Worm (Caenorhabditis elegans) whole organism, L2 larva: ENCODE results near the gene sri-51.

ENCODE experiments used
- F13H6.1 ChIP-seq: sonication (generic microtip); optimal IDR thresholded peaks from 2 replicates; lab custom pipeline; 2016; ENCODE audit warnings: missing genetic modification characterization, missing compliant biosample characterization
- R02D3.7 ChIP-seq: fragments of 150-350 bp; optimal IDR thresholded peaks from 2 replicates; lab custom pipeline; 2014; ENCODE audit warnings: missing biosample characterization, missing genetic modification characterization
- Y55F3AM.14 ChIP-seq: fragments of 200-800 bp; sonication (Bioruptor generic); optimal IDR thresholded peaks from 2 replicates; lab custom pipeline; 2018; ENCODE audit warnings: mild to moderate bottlenecking, missing genetic modification characterization, missing compliant biosample characterization
- ZK546.5 ChIP-seq: sonication (generic microtip); optimal IDR thresholded peaks from 2 replicates; lab custom pipeline; 2017; ENCODE audit warnings: missing biosample characterization, missing genetic modification characterization
- alr-1 ChIP-seq: fragments of 150-350 bp; optimal IDR thresholded peaks from 2 replicates; lab custom pipeline; 2014; ENCODE audit warnings: missing biosample characterization, missing genetic modification characterization
- ama-1 ChIP-seq: fragments of 150-350 bp; optimal IDR thresholded peaks from 2 replicates; lab custom pipeline; 2018; ENCODE audit warnings: inconsistent platforms
- blmp-1 ChIP-seq: sonication (generic microtip); optimal IDR thresholded peaks from 2 replicates; lab custom pipeline; 2017; ENCODE audit warnings: missing genetic modification characterization, mild to moderate bottlenecking, missing compliant biosample characterization, antibody characterized with exemption, moderate library complexity; ENCODE audit not compliant: insufficient read depth
- ceh-16 ChIP-seq: fragments of 150-350 bp; optimal IDR thresholded peaks from 2 replicates; lab custom pipeline; 2014; ENCODE audit warnings: missing biosample characterization, missing genetic modification characterization
- crh-2 ChIP-seq: sonication (generic microtip); optimal IDR thresholded peaks from 2 replicates; lab custom pipeline; 2017; ENCODE audit warnings: missing biosample characterization, missing genetic modification characterization
- dmd-4 ChIP-seq: sonication (generic microtip); optimal IDR thresholded peaks from 2 replicates; lab custom pipeline; 2017; ENCODE audit warnings: missing biosample characterization, missing genetic modification characterization
- egl-27 ChIP-seq: sonication (generic microtip); optimal IDR thresholded peaks from 3 replicates; lab custom pipeline; 2017; ENCODE audit warnings: missing biosample characterization, missing genetic modification reagents, missing genetic modification characterization
- elt-1 ChIP-seq: fragments of 150-350 bp; optimal IDR thresholded peaks from 2 replicates; lab custom pipeline; 2014; ENCODE audit warnings: missing biosample characterization, missing genetic modification characterization
- fos-1 ChIP-seq: fragments of 150-350 bp; optimal IDR thresholded peaks from 2 replicates; lab custom pipeline; 2014; ENCODE audit warnings: missing biosample characterization, missing genetic modification characterization
- gmeb-1 ChIP-seq: fragments of 150-350 bp; optimal IDR thresholded peaks from 2 replicates; lab custom pipeline; 2014; ENCODE audit warnings: missing biosample characterization, missing genetic modification characterization
- lin-11 ChIP-seq: fragments of 150-350 bp; sonication (generic microtip); optimal IDR thresholded peaks from 2 replicates; lab custom pipeline; 2014; ENCODE audit warnings: missing biosample characterization, missing genetic modification characterization, inconsistent platforms, mixed read lengths
- lin-13 ChIP-seq: fragments of 150-350 bp; optimal IDR thresholded peaks from 2 replicates; lab custom pipeline; 2014; ENCODE audit warnings: missing biosample characterization, missing genetic modification reagents, missing genetic modification characterization
- lin-39 ChIP-seq: fragments of 150-350 bp; optimal IDR thresholded peaks from 2 replicates; lab custom pipeline; 2014; ENCODE audit warnings: missing biosample characterization, missing genetic modification reagents, missing genetic modification characterization
- lsy-2 ChIP-seq, 2 experiments: fragments of 150-350 bp in 1 of 2; sonication (generic microtip) in 1 of 2; optimal IDR thresholded peaks; 2 replicates each; lab custom pipeline; 2014 to 2017; ENCODE audit warnings: missing biosample characterization in 2 of 2, missing genetic modification characterization in 2 of 2
- mab-5 ChIP-seq: fragments of 150-350 bp; optimal IDR thresholded peaks from 2 replicates; lab custom pipeline; 2014; ENCODE audit warnings: missing biosample characterization, missing genetic modification characterization
- nhr-10 ChIP-seq: sonication (generic microtip); optimal IDR thresholded peaks from 2 replicates; lab custom pipeline; 2017; ENCODE audit warnings: missing biosample characterization, missing genetic modification characterization
- nhr-11 ChIP-seq: fragments of 150-350 bp; optimal IDR thresholded peaks from 2 replicates; lab custom pipeline; 2014; ENCODE audit warnings: missing biosample characterization, missing genetic modification characterization
- nhr-12 ChIP-seq: fragments of 150-350 bp; optimal IDR thresholded peaks from 2 replicates; lab custom pipeline; 2014; ENCODE audit warnings: missing biosample characterization, missing genetic modification characterization
- nhr-23 ChIP-seq: fragments of 150-350 bp; optimal IDR thresholded peaks from 2 replicates; lab custom pipeline; 2014; ENCODE audit warnings: missing biosample characterization, missing genetic modification reagents, missing genetic modification characterization
- nhr-237 ChIP-seq: fragments of 150-350 bp; optimal IDR thresholded peaks from 2 replicates; lab custom pipeline; 2014; ENCODE audit warnings: missing biosample characterization, missing genetic modification characterization
- sem-4 ChIP-seq: fragments of 150-350 bp; optimal IDR thresholded peaks from 2 replicates; lab custom pipeline; 2014; ENCODE audit warnings: missing biosample characterization, missing genetic modification reagents, missing genetic modification characterization
- skn-1 ChIP-seq: sonication (generic microtip); optimal IDR thresholded peaks from 2 replicates; lab custom pipeline; 2017; ENCODE audit warnings: missing biosample characterization, missing genetic modification characterization
- sma-3 ChIP-seq: sonication (generic microtip); optimal IDR thresholded peaks from 2 replicates; lab custom pipeline; 2016; ENCODE audit warnings: missing genetic modification reagents, missing genetic modification characterization, missing compliant biosample characterization
- sma-9 ChIP-seq, 2 experiments: fragments of 150-350 bp in 1 of 2; sonication (generic microtip) in 1 of 2; optimal IDR thresholded peaks; 2 replicates each; lab custom pipeline; 2014 to 2016; ENCODE audit warnings: missing genetic modification characterization in 2 of 2, mild to moderate bottlenecking in 1 of 2, missing biosample characterization in 1 of 2, missing compliant biosample characterization in 1 of 2, missing genetic modification reagents in 1 of 2, moderate library complexity in 1 of 2
- unc-39 ChIP-seq: fragments of 150-350 bp; optimal IDR thresholded peaks from 2 replicates; lab custom pipeline; 2014; ENCODE audit warnings: missing biosample characterization, missing genetic modification characterization
- unc-55 ChIP-seq: fragments of 150-350 bp; sonication (generic microtip); optimal IDR thresholded peaks from 3 replicates; lab custom pipeline; 2014; ENCODE audit warnings: missing biosample characterization, missing genetic modification reagents, missing genetic modification characterization
- unc-62 ChIP-seq: fragments of 150-350 bp; optimal IDR thresholded peaks from 2 replicates; lab custom pipeline; 2014; ENCODE audit warnings: missing biosample characterization, missing genetic modification reagents, missing genetic modification characterization
- ztf-1 ChIP-seq: fragments of 200-800 bp; sonication (Bioruptor generic); conservative IDR thresholded peaks from 2 replicates; pipeline ENCODE4 v1.3.6; 2022; ENCODE audit warnings: missing genetic modification characterization, missing compliant biosample characterization
- ztf-11 ChIP-seq: sonication (generic microtip); optimal IDR thresholded peaks from 2 replicates; lab custom pipeline; 2017; ENCODE audit warnings: missing biosample characterization, missing genetic modification characterization
- ztf-4 ChIP-seq: fragments of 150-350 bp; optimal IDR thresholded peaks from 2 replicates; lab custom pipeline; 2014; ENCODE audit warnings: missing biosample characterization, missing genetic modification characterization

Gene sri-51

ce11 chrII:3198998-3199397, at the start of gene sri-51:
TSS of gene sri-51 (minus strand) at chrII:3199098.
- TF ChIP-seq elt-1 (tag; lab: Kevin White, UChicago) (no peak), ztf-11 (tag; lab: Kevin White, UChicago) (no peak), ztf-4 (no peak), sma-9 (GFP tag; optimal IDR thresholded peaks at IDR 0.05; lab: Kevin White, UChicago) (no peak), sma-9 (tag; optimal IDR thresholded peaks at IDR 0.05; lab: Kevin White, UChicago) (no peak), unc-39 (tag; lab: Kevin White, UChicago) (no peak), ztf-1 (GFP tag; lab: Robert Waterston, UW) (no peak), unc-62 (GFP tag; lab: Kevin White, UChicago) (no peak), blmp-1 (tag; lab: Kevin White, UChicago) (no peak), sem-4 (tag; lab: Kevin White, UChicago) (no peak), gmeb-1 (no peak), ama-1 (lab: Kevin White, UChicago) (no peak), dmd-4 (tag; lab: Kevin White, UChicago) (no peak), crh-2 (no peak), nhr-11 (tag; lab: Kevin White, UChicago) (no peak), R02D3.7 (tag; lab: Kevin White, UChicago) (no peak), sma-3 (GFP tag; lab: Kevin White, UChicago) (no peak), nhr-237 (no peak), lsy-2 (tag; optimal IDR thresholded peaks at IDR 0.05; lab: Kevin White, UChicago) (no peak)

- TF ChIP-seq mab-5 (tag; lab: Kevin White, UChicago) (no peak), ztf-11 (tag; lab: Kevin White, UChicago) (no peak), crh-2 (no peak), dmd-4 (tag; lab: Kevin White, UChicago) (no peak), nhr-10 (tag; lab: Kevin White, UChicago) (no peak), nhr-12 (tag; lab: Kevin White, UChicago) (no peak), egl-27 (no peak), ceh-16 (tag; lab: Kevin White, UChicago) (no peak), lin-11 (tag; lab: Kevin White, UChicago) (no peak)
Observed at ce11 chrII:3248043-3248718, 49.3 kb upstream of the sri-51 start, which contains the start of the genes fbxc-50 and C17F4.2. TSS of gene fbxc-50 (minus strand) at chrII:3248123. TSS of gene C17F4.2 (plus strand) at chrII:3248668.

ce11 chrII:3247556-3247955, 48.7 kb upstream of the sri-51 start:
- no peak for TF ChIP-seq ZK546.5
- no peak for TF ChIP-seq lin-39 (tag; lab: Kevin White, UChicago)
- TF ChIP-seq ceh-16 (tag; lab: Kevin White, UChicago): no peak
- no peak for TF ChIP-seq ama-1 (lab: Kevin White, UChicago)
- no peak for TF ChIP-seq nhr-23 (tag; lab: Kevin White, UChicago)

ce11 chrII:3245836-3246235, 46.9 kb upstream of the sri-51 start, which contains the start of gene C17F4.7:
TSS of gene C17F4.7 (minus strand) at chrII:3246015.
- TF ChIP-seq Y55F3AM.14 (GFP tag; lab: Kevin White, UChicago): no peak
- no peak for TF ChIP-seq alr-1 (tag; lab: Kevin White, UChicago)
- TF ChIP-seq sma-9 (GFP tag; optimal IDR thresholded peaks at IDR 0.05; lab: Kevin White, UChicago): peak; percentile 52
- TF ChIP-seq sma-9 (tag; optimal IDR thresholded peaks at IDR 0.05; lab: Kevin White, UChicago): no peak
- TF ChIP-seq unc-39 (tag; lab: Kevin White, UChicago): no peak
- TF ChIP-seq gmeb-1: peak; percentile 29
- peak; percentile 87 for TF ChIP-seq crh-2
- TF ChIP-seq unc-55: no peak
- TF ChIP-seq sma-3 (GFP tag; lab: Kevin White, UChicago): peak; percentile 9
- TF ChIP-seq skn-1 (tag; lab: Kevin White, UChicago): no peak
- peak; percentile 2 for TF ChIP-seq F13H6.1 (tag; lab: Kevin White, UChicago)
- peak; percentile 69 for TF ChIP-seq fos-1 (tag; lab: Kevin White, UChicago)
- TF ChIP-seq, all 48 proteins: peak for 6

ce11 chrII:3244758-3245157, 45.9 kb upstream of the sri-51 start:
- TF ChIP-seq lin-13 (GFP tag; lab: Kevin White, UChicago) (peak; percentile 6), fos-1 (tag; lab: Kevin White, UChicago) (peak; percentile 50), ceh-16 (tag; lab: Kevin White, UChicago) (no peak)
